Worm (Caenorhabditis elegans): ENCODE measurements around the gene meg-3.
A peak's percentile ranks its signal among the peaks of the same experiment; 100 is the strongest.

Gene meg-3

ce11 chrX:2014521-2014920, 25.1 kb upstream of the meg-3 start:
- no peak for TF ChIP-seq mab-5 (tag; optimal IDR thresholded peaks at IDR 0.05)
- no peak for TF ChIP-seq elt-1 (tag; optimal IDR thresholded peaks at IDR 0.05; ENCODE audit: borderline replicate concordance, insufficient read depth)
- no peak for TF ChIP-seq nhr-28 (tag; optimal IDR thresholded peaks at IDR 0.05)
- no peak for TF ChIP-seq sem-2 (GFP tag; optimal IDR thresholded peaks at IDR 0.05)
- TF ChIP-seq blmp-1 (tag; optimal IDR thresholded peaks at IDR 0.05): no peak
- no peak for TF ChIP-seq ceh-39 (tag; optimal IDR thresholded peaks at IDR 0.05)
- no peak for TF ChIP-seq hlh-1 (tag; optimal IDR thresholded peaks at IDR 0.05)
- TF ChIP-seq pha-4 (tag; optimal IDR thresholded peaks at IDR 0.05): no peak
- TF ChIP-seq nhr-2 (tag; optimal IDR thresholded peaks at IDR 0.05): no peak
- TF ChIP-seq tbx-8 (GFP tag; optimal IDR thresholded peaks at IDR 0.05): no peak
- TF ChIP-seq nhr-12 (tag; optimal IDR thresholded peaks at IDR 0.05): no peak
- TF ChIP-seq snpc-4 (tag; optimal IDR thresholded peaks at IDR 0.05): no peak
- no peak for TF ChIP-seq cnd-1 (tag; optimal IDR thresholded peaks at IDR 0.05)
- no peak for TF ChIP-seq lin-32 (GFP tag; optimal IDR thresholded peaks at IDR 0.05)
- no peak for TF ChIP-seq elt-3 (tag; optimal IDR thresholded peaks at IDR 0.05)
- no peak for TF ChIP-seq sptf-1 (tag; optimal IDR thresholded peaks at IDR 0.05)
- no peak for TF ChIP-seq ceh-43 (GFP tag; optimal IDR thresholded peaks at IDR 0.05)

DNA sequence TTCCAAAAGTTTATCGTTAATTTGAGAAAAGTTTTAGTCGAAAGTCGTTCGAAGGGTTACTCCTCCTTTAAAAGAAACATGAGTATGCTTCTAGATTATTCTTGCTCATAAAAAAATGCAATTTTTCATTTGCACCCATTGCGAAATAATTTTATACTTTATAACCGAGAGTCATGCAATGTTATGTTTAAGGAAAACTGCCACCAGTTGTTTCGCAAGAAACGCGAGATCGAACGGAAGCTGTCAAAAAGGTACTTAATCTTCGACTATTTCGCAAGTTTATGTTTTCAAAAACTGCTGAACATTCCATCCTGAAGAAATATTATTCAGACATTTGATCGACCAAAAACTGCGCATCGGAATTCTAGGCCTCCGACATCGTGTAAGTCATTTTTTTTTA, 24.5 kb upstream of the meg-3 start:
- TF ChIP-seq drap-1 (GFP tag; optimal IDR thresholded peaks at IDR 0.05) (no peak), cnd-1 (tag; optimal IDR thresholded peaks at IDR 0.05) (no peak), ceh-83 (GFP tag; optimal IDR thresholded peaks at IDR 0.05) (no peak), sptf-1 (tag; optimal IDR thresholded peaks at IDR 0.05) (no peak), ceh-43 (GFP tag; optimal IDR thresholded peaks at IDR 0.05) (no peak), nhr-237 (tag; optimal IDR thresholded peaks at IDR 0.05) (no peak), flh-1 (GFP tag; optimal IDR thresholded peaks at IDR 0.05) (no peak), snpc-4 (tag; optimal IDR thresholded peaks at IDR 0.05) (no peak), unc-39 (tag; optimal IDR thresholded peaks at IDR 0.05) (no peak), ceh-39 (tag; optimal IDR thresholded peaks at IDR 0.05) (no peak), nhr-12 (tag; optimal IDR thresholded peaks at IDR 0.05) (no peak), ces-1 (GFP tag; optimal IDR thresholded peaks at IDR 0.05) (no peak)

DNA sequence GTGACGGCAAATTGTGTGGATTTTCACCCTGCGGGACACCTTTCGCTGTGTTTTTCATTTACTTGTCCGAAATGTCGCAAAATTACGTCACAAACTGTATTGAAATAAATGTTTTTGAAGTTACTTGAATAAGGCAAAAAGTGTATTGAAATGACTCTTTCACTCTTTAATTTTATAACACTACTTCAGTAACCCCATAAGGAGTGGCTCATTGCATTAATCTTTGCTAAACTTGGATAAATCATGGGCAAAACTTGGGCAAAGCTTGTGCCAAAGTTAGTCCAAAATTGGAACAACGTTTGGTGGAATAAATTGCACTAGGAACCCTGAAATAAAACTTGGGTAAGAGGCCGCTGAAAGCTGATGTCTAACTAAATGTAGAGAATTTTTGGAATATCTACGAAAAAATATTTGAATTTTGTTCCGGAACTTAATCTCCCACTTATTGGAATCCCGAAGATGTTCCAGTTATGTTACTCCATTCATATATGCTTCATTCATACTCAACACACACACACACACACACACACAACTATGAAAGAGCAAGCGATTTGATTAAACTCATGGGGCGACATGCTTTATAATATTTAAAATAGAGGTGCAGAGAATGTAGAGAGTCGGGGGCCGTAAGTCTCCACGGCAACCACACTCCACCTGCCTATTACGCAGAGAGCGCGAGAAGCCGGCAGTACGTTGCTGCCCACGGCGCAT, 23.2 kb upstream of the meg-3 start, which contains the start of gene Y102A11A.9:
TSS of gene Y102A11A.9 (plus strand) at position 661 of the 711 bp plus-strand sequence.
- TF ChIP-seq mep-1 (tag; optimal IDR thresholded peaks at IDR 0.05): no peak
- TF ChIP-seq nhr-2 (tag; optimal IDR thresholded peaks at IDR 0.05): no peak
- no peak for TF ChIP-seq ceh-43 (GFP tag; optimal IDR thresholded peaks at IDR 0.05)
- no peak for TF ChIP-seq nhr-237 (tag; optimal IDR thresholded peaks at IDR 0.05)
- no peak for TF ChIP-seq nhr-12 (tag; optimal IDR thresholded peaks at IDR 0.05)
- TF ChIP-seq flh-1 (GFP tag; optimal IDR thresholded peaks at IDR 0.05): no peak
- TF ChIP-seq blmp-1 (tag; optimal IDR thresholded peaks at IDR 0.05): no peak
- TF ChIP-seq unc-39 (tag; optimal IDR thresholded peaks at IDR 0.05): no peak
- TF ChIP-seq bed-3 (GFP tag; optimal IDR thresholded peaks at IDR 0.05): no peak
- TF ChIP-seq drap-1 (GFP tag; optimal IDR thresholded peaks at IDR 0.05): no peak
- TF ChIP-seq sem-2 (GFP tag; optimal IDR thresholded peaks at IDR 0.05): no peak
- no peak for TF ChIP-seq ces-1 (GFP tag; optimal IDR thresholded peaks at IDR 0.05)
- TF ChIP-seq cnd-1 (tag; optimal IDR thresholded peaks at IDR 0.05): no peak
- TF ChIP-seq M03D4.4 (tag; optimal IDR thresholded peaks at IDR 0.05): no peak
- TF ChIP-seq lsy-2 (tag; optimal IDR thresholded peaks at IDR 0.05): no peak
- no peak for TF ChIP-seq elt-3 (tag; optimal IDR thresholded peaks at IDR 0.05)

DNA sequence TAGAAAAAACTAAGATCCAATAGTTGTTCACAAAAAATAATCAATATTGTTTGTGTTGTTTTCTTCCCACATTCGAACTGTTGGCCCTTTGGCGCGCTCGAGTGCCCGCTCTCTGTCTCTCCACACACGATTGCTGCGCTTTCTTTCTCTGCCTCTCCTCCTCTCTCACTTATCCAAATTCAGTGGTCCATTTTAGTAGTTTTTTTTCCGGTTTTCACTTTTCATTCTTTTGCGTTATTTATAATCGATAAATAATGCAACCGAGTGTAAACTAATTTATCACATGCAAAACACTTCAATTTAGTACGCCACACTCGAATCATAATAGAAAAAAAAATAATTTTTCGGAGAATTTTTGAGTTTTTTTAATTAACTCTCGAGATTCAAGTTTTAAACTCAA, 11.1 kb upstream of the meg-3 start:
- TF ChIP-seq tbx-8 (GFP tag; optimal IDR thresholded peaks at IDR 0.05): no peak
- TF ChIP-seq unc-62 (GFP tag; optimal IDR thresholded peaks at IDR 0.05): no peak
- no peak for TF ChIP-seq elt-3 (tag; optimal IDR thresholded peaks at IDR 0.05)
- TF ChIP-seq ces-1 (GFP tag; optimal IDR thresholded peaks at IDR 0.05): no peak
- no peak for TF ChIP-seq blmp-1 (tag; optimal IDR thresholded peaks at IDR 0.05)
- TF ChIP-seq snpc-4 (tag; optimal IDR thresholded peaks at IDR 0.05): no peak
- no peak for TF ChIP-seq unc-39 (tag; optimal IDR thresholded peaks at IDR 0.05)
- TF ChIP-seq mab-5 (tag; optimal IDR thresholded peaks at IDR 0.05): no peak

ce11 chrX:1998825-1999224, 9.4 kb upstream of the meg-3 start:
- no peak for TF ChIP-seq elt-1 (tag; optimal IDR thresholded peaks at IDR 0.05; ENCODE audit: borderline replicate concordance, insufficient read depth)
- no peak for TF ChIP-seq tbx-8 (GFP tag; optimal IDR thresholded peaks at IDR 0.05)
- peak; percentile 17 for TF ChIP-seq unc-120 (tag; optimal IDR thresholded peaks at IDR 0.05; ENCODE audit: poor library complexity, severe bottlenecking)
- no peak for TF ChIP-seq nhr-76 (tag; optimal IDR thresholded peaks at IDR 0.05)
- TF ChIP-seq M03D4.4 (tag; optimal IDR thresholded peaks at IDR 0.05): peak; percentile 22
- no peak for TF ChIP-seq nhr-237 (tag; optimal IDR thresholded peaks at IDR 0.05)

All from whole organism, mixed stage, embryonic.